Worm (Caenorhabditis elegans) whole organism, mixed stage, embryonic: Measurements from ENCODE around the gene str-77.

Source experiments
- M03D4.4 ChIP-seq: sonication (generic microtip); optimal IDR thresholded peaks from 2 replicates; lab custom pipeline; 2017; ENCODE audit warnings: mild to moderate bottlenecking, missing genetic modification characterization, missing compliant biosample characterization
- blmp-1 ChIP-seq: fragments of 150-350 bp; optimal IDR thresholded peaks from 2 replicates; lab custom pipeline; 2014; ENCODE audit warnings: missing biosample characterization, missing genetic modification characterization
- ceh-39 ChIP-seq: fragments of 150-350 bp; optimal IDR thresholded peaks from 2 replicates; lab custom pipeline; 2014; ENCODE audit warnings: missing biosample characterization, missing genetic modification characterization
- ceh-43 ChIP-seq: fragments of 200-800 bp; sonication (Bioruptor generic); optimal IDR thresholded peaks from 2 replicates; lab custom pipeline; 2018; ENCODE audit warnings: mild to moderate bottlenecking, missing genetic modification characterization, moderate library complexity, missing compliant biosample characterization
- ceh-83 ChIP-seq: fragments of 200-800 bp; sonication (Bioruptor generic); optimal IDR thresholded peaks from 2 replicates; lab custom pipeline; 2018; ENCODE audit warnings: mild to moderate bottlenecking, missing genetic modification characterization, missing compliant biosample characterization
- ces-1 ChIP-seq: fragments of 150-350 bp; optimal IDR thresholded peaks from 2 replicates; lab custom pipeline; 2014; ENCODE audit warnings: missing biosample characterization, missing genetic modification reagents, missing genetic modification characterization
- drap-1 ChIP-seq: fragments of 200-800 bp; sonication (Bioruptor generic); optimal IDR thresholded peaks from 3 replicates; lab custom pipeline; 2018; ENCODE audit warnings: mild to moderate bottlenecking, missing genetic modification characterization, missing compliant biosample characterization
- elt-1 ChIP-seq: sonication (generic microtip); optimal IDR thresholded peaks from 2 replicates; lab custom pipeline; 2017; ENCODE audit warnings: missing genetic modification characterization, mild to moderate bottlenecking, missing compliant biosample characterization, antibody characterized with exemption, moderate library complexity, borderline replicate concordance; ENCODE audit not compliant: insufficient read depth
- elt-3 ChIP-seq: fragments of 150-350 bp; optimal IDR thresholded peaks from 2 replicates; lab custom pipeline; 2014; ENCODE audit warnings: missing biosample characterization, missing genetic modification characterization
- flh-1 ChIP-seq: fragments of 200-800 bp; sonication (Bioruptor generic); optimal IDR thresholded peaks from 2 replicates; lab custom pipeline; 2018; ENCODE audit warnings: mild to moderate bottlenecking, missing genetic modification characterization, moderate library complexity, missing compliant biosample characterization
- ham-2 ChIP-seq: fragments of 200-800 bp; sonication (Bioruptor generic); optimal IDR thresholded peaks from 2 replicates; lab custom pipeline; 2018; ENCODE audit warnings: mild to moderate bottlenecking, missing genetic modification characterization, missing compliant biosample characterization
- hlh-1 ChIP-seq: fragments of 150-350 bp; optimal IDR thresholded peaks from 2 replicates; lab custom pipeline; 2014; ENCODE audit warnings: missing biosample characterization, missing genetic modification reagents, missing genetic modification characterization
- lin-13 ChIP-seq: fragments of 150-350 bp; optimal IDR thresholded peaks from 2 replicates; lab custom pipeline; 2014; ENCODE audit warnings: missing biosample characterization, missing genetic modification characterization
- lin-32 ChIP-seq: fragments of 200-800 bp; sonication (Bioruptor generic); optimal IDR thresholded peaks from 2 replicates; lab custom pipeline; 2018; ENCODE audit warnings: mild to moderate bottlenecking, missing genetic modification characterization, missing compliant biosample characterization
- lsy-2 ChIP-seq: fragments of 150-350 bp; optimal IDR thresholded peaks from 2 replicates; lab custom pipeline; 2014; ENCODE audit warnings: missing biosample characterization, missing genetic modification characterization
- mab-5 ChIP-seq: fragments of 150-350 bp; optimal IDR thresholded peaks from 2 replicates; lab custom pipeline; 2014; ENCODE audit warnings: missing biosample characterization, missing genetic modification characterization
- mep-1 ChIP-seq: fragments of 150-350 bp; optimal IDR thresholded peaks from 2 replicates; lab custom pipeline; 2017; ENCODE audit warnings: missing biosample characterization, missing genetic modification reagents, missing genetic modification characterization, inconsistent platforms
- mls-2 ChIP-seq: sonication (generic microtip); optimal IDR thresholded peaks from 2 replicates; lab custom pipeline; 2016; ENCODE audit warnings: mild to moderate bottlenecking, missing genetic modification characterization, moderate library complexity, missing compliant biosample characterization
- nhr-12 ChIP-seq: fragments of 150-350 bp; optimal IDR thresholded peaks from 2 replicates; lab custom pipeline; 2014; ENCODE audit warnings: missing biosample characterization, missing genetic modification characterization
- nhr-2 ChIP-seq: fragments of 150-350 bp; optimal IDR thresholded peaks from 2 replicates; lab custom pipeline; 2014; ENCODE audit warnings: missing biosample characterization, missing genetic modification characterization
- nhr-28 ChIP-seq: fragments of 150-350 bp; optimal IDR thresholded peaks from 2 replicates; lab custom pipeline; 2014; ENCODE audit warnings: missing biosample characterization, missing genetic modification characterization
- nhr-76 ChIP-seq: sonication (generic microtip); optimal IDR thresholded peaks from 2 replicates; lab custom pipeline; 2017; ENCODE audit warnings: missing biosample characterization, missing genetic modification characterization
- pha-4 ChIP-seq: fragments of 150-350 bp; optimal IDR thresholded peaks from 2 replicates; lab custom pipeline; 2018; ENCODE audit warnings: missing biosample characterization, missing genetic modification reagents, missing genetic modification characterization
- sem-2 ChIP-seq: fragments of 200-800 bp; sonication (Bioruptor generic); optimal IDR thresholded peaks from 2 replicates; lab custom pipeline; 2018; ENCODE audit warnings: mild to moderate bottlenecking, missing genetic modification characterization, missing compliant biosample characterization
- snpc-4 ChIP-seq: fragments of 150-350 bp; optimal IDR thresholded peaks from 2 replicates; lab custom pipeline; 2014; ENCODE audit warnings: missing biosample characterization, missing genetic modification characterization
- sptf-1 ChIP-seq: sonication (generic microtip); optimal IDR thresholded peaks from 2 replicates; lab custom pipeline; 2017; ENCODE audit warnings: mild to moderate bottlenecking, missing genetic modification characterization, moderate library complexity, missing compliant biosample characterization
- tbx-8 ChIP-seq: fragments of 200-800 bp; sonication (Bioruptor generic); optimal IDR thresholded peaks from 2 replicates; lab custom pipeline; 2018; ENCODE audit warnings: mild to moderate bottlenecking, missing genetic modification characterization, moderate library complexity, missing compliant biosample characterization
- unc-120 ChIP-seq: sonication (generic microtip); optimal IDR thresholded peaks from 2 replicates; lab custom pipeline; 2017; ENCODE audit warnings: missing genetic modification characterization, missing compliant biosample characterization; ENCODE audit not compliant: poor library complexity, severe bottlenecking
- unc-39 ChIP-seq: fragments of 150-350 bp; optimal IDR thresholded peaks from 2 replicates; lab custom pipeline; 2014; ENCODE audit warnings: missing biosample characterization, missing genetic modification characterization
- unc-62 ChIP-seq: fragments of 150-350 bp; optimal IDR thresholded peaks from 2 replicates; lab custom pipeline; 2014; ENCODE audit warnings: missing biosample characterization, missing genetic modification reagents, missing genetic modification characterization
- zip-8 ChIP-seq: fragments of 150-350 bp; optimal IDR thresholded peaks from 2 replicates; lab custom pipeline; 2014; ENCODE audit warnings: missing biosample characterization, missing genetic modification characterization
- ztf-11 ChIP-seq: fragments of 150-350 bp; optimal IDR thresholded peaks from 2 replicates; lab custom pipeline; 2014; ENCODE audit warnings: missing biosample characterization, missing genetic modification characterization

The str-77 gene

DNA sequence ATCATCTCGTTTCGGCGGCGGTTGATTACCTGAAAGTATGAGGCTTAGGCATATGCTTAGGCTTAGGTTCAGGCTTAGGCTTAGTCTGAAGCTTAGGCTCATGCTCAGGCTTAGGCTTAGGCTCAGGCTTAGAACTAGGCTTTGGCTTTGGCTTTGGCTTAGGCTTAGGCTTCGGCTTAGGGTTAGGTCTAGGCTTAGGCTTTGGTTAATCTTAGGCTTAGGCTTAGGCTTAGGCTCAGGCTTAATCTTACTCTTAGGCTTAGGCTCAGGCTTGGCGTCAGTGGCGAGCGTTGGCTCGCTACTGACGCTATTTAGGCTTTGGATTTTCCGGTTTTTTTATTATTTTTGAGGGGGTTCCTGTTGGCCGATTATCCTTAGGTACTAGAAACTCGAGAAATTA, 25.1 kb downstream of the str-77 start:
- peak; percentile 53 for TF ChIP-seq ceh-83 (GFP tag; lab: Kevin White, UChicago)
- no peak for TF ChIP-seq M03D4.4

DNA sequence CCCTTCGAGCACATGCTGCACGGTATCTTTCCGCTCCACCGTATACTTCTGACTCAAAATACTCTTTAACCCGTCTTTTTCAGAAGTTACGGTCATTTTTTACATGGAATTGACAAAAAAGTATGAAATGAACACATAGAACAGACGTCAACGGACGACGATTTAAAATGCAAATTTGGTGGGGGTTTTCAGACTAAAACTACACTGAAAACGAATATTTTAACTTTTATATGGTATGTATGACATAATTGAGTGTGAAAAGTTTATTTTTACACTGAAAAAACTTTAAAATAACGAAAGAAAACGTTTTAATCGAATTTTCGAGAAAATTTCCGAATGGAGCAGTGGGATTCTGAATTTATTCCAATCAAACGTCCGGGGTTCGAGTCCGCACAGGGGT, 28.2 kb downstream of the str-77 start, which contains the start of gene twk-36:
twk-36 (minus strand) TSS at position 101 of the 400 bp plus-strand sequence.
- TF ChIP-seq snpc-4 (tag; lab: Kevin White, UChicago) (no peak), drap-1 (no peak)

- TF ChIP-seq lsy-2 (tag; lab: Kevin White, UChicago) (no peak), pha-4 (tag; lab: Kevin White, UChicago) (no peak), mep-1 (tag; lab: Kevin White, UChicago) (no peak), M03D4.4 (no peak), tbx-8 (GFP tag; lab: Kevin White, UChicago) (no peak), elt-1 (tag; lab: Kevin White, UChicago) (no peak), ceh-83 (GFP tag; lab: Kevin White, UChicago) (no peak), ceh-43 (no peak), sptf-1 (tag; lab: Kevin White, UChicago) (no peak), ztf-11 (tag; lab: Kevin White, UChicago) (no peak), ces-1 (GFP tag; lab: Kevin White, UChicago) (peak; percentile 82), lin-32 (GFP tag; lab: Kevin White, UChicago) (no peak), drap-1 (peak; percentile 44), lin-13 (tag; lab: Kevin White, UChicago) (no peak), unc-62 (GFP tag; lab: Kevin White, UChicago) (no peak)
These were observed 30.4 kb downstream of the str-77 start, which contains the start of gene R12G8.1 for ce11 chrV:17749181-17749580. Gene R12G8.1 (minus strand): TSS chrV:17749243.

DNA sequence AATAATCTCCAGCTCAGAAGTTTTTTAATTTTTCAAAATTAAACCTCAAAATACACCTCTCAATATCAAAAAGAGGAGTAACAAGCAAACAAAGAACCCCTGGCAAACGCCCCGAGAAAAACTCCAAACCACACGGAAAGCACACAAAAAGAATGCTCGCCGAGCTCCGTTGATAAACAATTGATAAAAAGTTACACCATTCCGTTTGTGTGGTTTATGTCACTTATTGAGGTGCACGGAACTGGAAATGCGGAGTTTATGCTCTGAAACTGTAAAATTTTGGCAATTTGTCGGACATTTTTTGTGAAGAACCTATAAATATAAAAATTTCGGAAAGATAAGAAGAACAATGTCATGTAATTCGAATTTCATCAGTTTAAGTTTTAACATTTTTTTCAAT, 33.6 kb downstream of the str-77 start:
- TF ChIP-seq ham-2 (GFP tag; lab: Kevin White, UChicago): no peak
- no peak for TF ChIP-seq lsy-2 (tag; lab: Kevin White, UChicago)
- TF ChIP-seq ceh-39 (tag; lab: Kevin White, UChicago): no peak
- no peak for TF ChIP-seq flh-1 (GFP tag; lab: Kevin White, UChicago)
- TF ChIP-seq mls-2 (tag; lab: Kevin White, UChicago): no peak
- no peak for TF ChIP-seq nhr-12 (tag; lab: Kevin White, UChicago)
- TF ChIP-seq elt-3: no peak
- TF ChIP-seq hlh-1 (tag; lab: Kevin White, UChicago): no peak
- TF ChIP-seq snpc-4 (tag; lab: Kevin White, UChicago): no peak
- no peak for TF ChIP-seq lin-13 (tag; lab: Kevin White, UChicago)
- no peak for TF ChIP-seq nhr-28 (tag; lab: Kevin White, UChicago)

DNA sequence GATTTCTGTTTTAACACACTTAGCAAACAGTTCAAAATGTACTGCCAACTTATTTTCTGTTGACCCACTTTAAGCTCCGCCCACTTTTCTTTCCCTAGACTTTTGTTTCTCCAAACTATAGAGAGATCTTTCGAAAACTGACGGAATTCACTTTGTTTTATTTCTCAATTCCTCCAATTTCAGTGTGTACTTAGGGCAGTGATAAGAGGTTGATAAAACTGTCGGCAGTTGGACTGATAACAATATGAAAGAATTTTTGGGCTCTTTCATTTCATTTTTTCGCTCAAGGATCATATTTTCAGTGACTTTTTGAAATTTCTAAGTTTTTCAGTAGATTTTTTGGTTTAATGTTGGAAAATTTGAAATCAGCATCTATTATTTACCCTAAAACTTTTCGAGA, 36.3 kb downstream of the str-77 start:
- no peak for TF ChIP-seq zip-8
- TF ChIP-seq ceh-39 (tag; lab: Kevin White, UChicago): no peak
- TF ChIP-seq unc-120 (tag; lab: Kevin White, UChicago): no peak
- no peak for TF ChIP-seq mls-2 (tag; lab: Kevin White, UChicago)
- TF ChIP-seq snpc-4 (tag; lab: Kevin White, UChicago): no peak
- TF ChIP-seq drap-1: no peak
- TF ChIP-seq unc-62 (GFP tag; lab: Kevin White, UChicago): no peak
- TF ChIP-seq nhr-12 (tag; lab: Kevin White, UChicago): no peak
- no peak for TF ChIP-seq sptf-1 (tag; lab: Kevin White, UChicago)
- TF ChIP-seq lsy-2 (tag; lab: Kevin White, UChicago): no peak
- no peak for TF ChIP-seq unc-39 (tag; lab: Kevin White, UChicago)
- TF ChIP-seq mab-5 (tag; lab: Kevin White, UChicago): no peak
- no peak for TF ChIP-seq ham-2 (GFP tag; lab: Kevin White, UChicago)
- TF ChIP-seq nhr-2 (tag; lab: Kevin White, UChicago): no peak
- no peak for TF ChIP-seq blmp-1 (tag; lab: Kevin White, UChicago)
- no peak for TF ChIP-seq ceh-43
- no peak for TF ChIP-seq ces-1 (GFP tag; lab: Kevin White, UChicago)

DNA sequence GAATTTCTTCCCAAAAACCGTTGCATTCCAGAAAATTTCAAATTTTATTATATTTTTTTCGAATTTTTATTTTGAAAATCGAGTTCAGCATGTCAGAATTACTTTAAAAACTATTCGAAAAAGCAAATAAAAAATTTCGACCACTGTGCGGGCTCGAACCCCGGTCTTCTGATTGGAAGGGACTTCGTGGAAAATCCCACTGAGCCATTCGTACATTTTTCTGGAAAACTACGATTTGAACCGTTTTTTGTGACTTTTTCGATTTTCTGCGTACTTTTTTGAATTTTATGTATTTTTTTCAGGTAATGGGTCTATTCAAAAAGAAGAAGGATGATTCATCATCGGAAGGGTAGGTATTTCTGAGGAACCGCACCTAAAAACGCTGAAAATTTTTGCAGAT, 36.8 kb downstream of the str-77 start, which contains the start of gene pgp-9:
pgp-9 (plus strand) TSS at position 301 of the 400 bp plus-strand sequence.
- TF ChIP-seq mab-5 (tag; lab: Kevin White, UChicago): no peak
- no peak for TF ChIP-seq zip-8
- TF ChIP-seq M03D4.4: no peak
- TF ChIP-seq sem-2 (GFP tag; lab: Kevin White, UChicago): no peak
- TF ChIP-seq nhr-28 (tag; lab: Kevin White, UChicago): no peak
- TF ChIP-seq pha-4 (tag; lab: Kevin White, UChicago): no peak
- TF ChIP-seq mls-2 (tag; lab: Kevin White, UChicago): no peak
- TF ChIP-seq snpc-4 (tag; lab: Kevin White, UChicago): no peak
- no peak for TF ChIP-seq nhr-76
- TF ChIP-seq blmp-1 (tag; lab: Kevin White, UChicago): no peak
- no peak for TF ChIP-seq lin-13 (tag; lab: Kevin White, UChicago)
- TF ChIP-seq elt-3: no peak
- no peak for TF ChIP-seq lsy-2 (tag; lab: Kevin White, UChicago)
- no peak for TF ChIP-seq ceh-39 (tag; lab: Kevin White, UChicago)
- no peak for TF ChIP-seq mep-1 (tag; lab: Kevin White, UChicago)
- no peak for TF ChIP-seq drap-1
- no peak for TF ChIP-seq sptf-1 (tag; lab: Kevin White, UChicago)
- TF ChIP-seq ztf-11 (tag; lab: Kevin White, UChicago): no peak
- no peak for TF ChIP-seq ces-1 (GFP tag; lab: Kevin White, UChicago)
- TF ChIP-seq, all 35 proteins: peak for 0
